Worm (Caenorhabditis elegans) whole organism, young adult: ENCODE measurements around the gene clec-161.

Experiments
- B0035.1 ChIP-seq: sonication (generic microtip); optimal IDR thresholded peaks from 2 replicates; lab custom pipeline; 2016; ENCODE audit warnings: missing genetic modification characterization, mild to moderate bottlenecking, missing compliant biosample characterization, missing genotype, missing genetic modification reagents
- C06A6.2 ChIP-seq: fragments of 200-800 bp; sonication (Bioruptor generic); conservative IDR thresholded peaks from 2 replicates; pipeline ENCODE4 v1.3.6; 2022; ENCODE audit warnings: missing genetic modification characterization, missing compliant biosample characterization
- D2030.7 ChIP-seq: fragments of 200-800 bp; sonication (Bioruptor generic); IDR thresholded peaks from 2 replicates; pipeline ENCODE4 v1.3.6; 2022; ENCODE audit warnings: missing genetic modification reagents, missing genetic modification characterization, missing compliant biosample characterization
- F23B12.7 ChIP-seq: sonication (generic microtip); optimal IDR thresholded peaks from 2 replicates; lab custom pipeline; 2017; ENCODE audit warnings: missing genetic modification characterization, mild to moderate bottlenecking, missing compliant biosample characterization, antibody characterized with exemption, moderate library complexity; ENCODE audit not compliant: insufficient read depth
- F57A8.1 ChIP-seq: fragments of 200-800 bp; sonication (Bioruptor generic); optimal IDR thresholded peaks from 2 replicates; lab custom pipeline; 2018; ENCODE audit warnings: mild to moderate bottlenecking, missing genetic modification characterization, moderate library complexity, missing compliant biosample characterization
- K11D2.4 ChIP-seq: fragments of 200-800 bp; sonication (Bioruptor generic); IDR thresholded peaks from 2 replicates; pipeline ENCODE4 v1.3.6; 2022; ENCODE audit warnings: missing genetic modification reagents, missing genetic modification characterization, missing compliant biosample characterization
- T07F8.4 ChIP-seq: sonication (generic microtip); optimal IDR thresholded peaks from 2 replicates; lab custom pipeline; 2016; ENCODE audit warnings: mild to moderate bottlenecking, missing genetic modification characterization, moderate library complexity, missing compliant biosample characterization
- T26A5.8 ChIP-seq: sonication (generic microtip); optimal IDR thresholded peaks from 2 replicates; lab custom pipeline; 2016; ENCODE audit warnings: missing genetic modification characterization, missing compliant biosample characterization
- Y95B8A.8 ChIP-seq: fragments of 200-800 bp; sonication (Bioruptor generic); IDR thresholded peaks from 2 replicates; pipeline ENCODE4 v1.3.6; 2022; ENCODE audit warnings: missing genetic modification reagents, missing genetic modification characterization, missing compliant biosample characterization
- athp-1 ChIP-seq: sonication (generic microtip); optimal IDR thresholded peaks from 2 replicates; lab custom pipeline; 2017; ENCODE audit warnings: mild to moderate bottlenecking, missing genetic modification characterization, missing compliant biosample characterization
- attf-3 ChIP-seq: fragments of 200-800 bp; sonication (Bioruptor generic); conservative IDR thresholded peaks from 2 replicates; pipeline ENCODE4 v1.3.6; 2022; ENCODE audit warnings: missing genetic modification reagents, missing genetic modification characterization, missing compliant biosample characterization
- cebp-1 ChIP-seq, 2 experiments: fragments of 200-800 bp in 1 of 2; sonication (Bioruptor generic) in 1 of 2; sonication (generic microtip) in 1 of 2; IDR thresholded peaks in 1 of 2; optimal IDR thresholded peaks in 1 of 2; 2 replicates each; pipeline versions ENCODE4 v1.3.6 to Lab custom; 2017 to 2022; ENCODE audit warnings: missing compliant biosample characterization in 2 of 2, missing genetic modification characterization in 2 of 2, mild to moderate bottlenecking in 1 of 2, missing genetic modification reagents in 1 of 2, moderate library complexity in 1 of 2
- ceh-100 ChIP-seq: fragments of 200-800 bp; sonication (Bioruptor generic); IDR thresholded peaks from 2 replicates; pipeline ENCODE4 v1.3.6; 2022; ENCODE audit warnings: missing genetic modification reagents, missing genetic modification characterization, missing compliant biosample characterization
- ceh-27 ChIP-seq: fragments of 200-800 bp; sonication (Bioruptor generic); optimal IDR thresholded peaks from 2 replicates; lab custom pipeline; 2018; ENCODE audit warnings: mild to moderate bottlenecking, missing genetic modification characterization, moderate library complexity, missing compliant biosample characterization
- ceh-40 ChIP-seq: fragments of 200-800 bp; sonication (Bioruptor generic); IDR thresholded peaks from 2 replicates; pipeline ENCODE4 v1.3.6; 2022; ENCODE audit warnings: missing genetic modification characterization, missing compliant biosample characterization
- ceh-58 ChIP-seq: fragments of 200-800 bp; sonication (Bioruptor generic); IDR thresholded peaks from 2 replicates; pipeline ENCODE4 v1.3.6; 2022; ENCODE audit warnings: missing genetic modification characterization, missing compliant biosample characterization
- ceh-91 ChIP-seq: fragments of 200-800 bp; sonication (Bioruptor generic); IDR thresholded peaks from 2 replicates; pipeline ENCODE4 v1.3.6; 2022; ENCODE audit warnings: missing genetic modification reagents, missing genetic modification characterization, missing compliant biosample characterization
- chd-7 ChIP-seq: sonication (generic microtip); optimal IDR thresholded peaks from 2 replicates; lab custom pipeline; 2016; ENCODE audit warnings: mild to moderate bottlenecking, missing genetic modification characterization, moderate library complexity, missing compliant biosample characterization
- die-1 ChIP-seq: sonication (generic microtip); optimal IDR thresholded peaks from 2 replicates; lab custom pipeline; 2016; ENCODE audit warnings: missing genotype, mild to moderate bottlenecking, missing genetic modification characterization, missing compliant biosample characterization
- dox-1 ChIP-seq: fragments of 200-800 bp; sonication (Bioruptor generic); IDR thresholded peaks from 2 replicates; pipeline ENCODE4 v1.3.6; 2022; ENCODE audit warnings: missing genetic modification reagents, missing genetic modification characterization, missing compliant biosample characterization
- dpff-1 ChIP-seq: sonication (generic microtip); optimal IDR thresholded peaks from 2 replicates; lab custom pipeline; 2017; ENCODE audit warnings: mild to moderate bottlenecking, missing genetic modification characterization, missing compliant biosample characterization
- egl-18 ChIP-seq: fragments of 200-800 bp; sonication (Bioruptor generic); IDR thresholded peaks from 2 replicates; pipeline ENCODE4 v1.3.6; 2022; ENCODE audit warnings: missing genetic modification reagents, missing genetic modification characterization, missing compliant biosample characterization
- ekl-4 ChIP-seq: fragments of 200-800 bp; sonication (Bioruptor generic); IDR thresholded peaks from 2 replicates; pipeline ENCODE4 v1.3.6; 2022; ENCODE audit warnings: missing genetic modification reagents, missing genetic modification characterization, missing compliant biosample characterization
- hmg-1.2 ChIP-seq: fragments of 200-800 bp; sonication (Bioruptor generic); IDR thresholded peaks from 2 replicates; pipeline ENCODE4 v1.3.6; 2022; ENCODE audit warnings: missing genetic modification reagents, missing genetic modification characterization, missing compliant biosample characterization
- hmg-20 ChIP-seq: fragments of 200-800 bp; sonication (Bioruptor generic); IDR thresholded peaks from 2 replicates; pipeline ENCODE4 v1.3.6; 2022; ENCODE audit warnings: missing genetic modification reagents, missing genetic modification characterization, missing compliant biosample characterization
- let-526 ChIP-seq: fragments of 200-800 bp; sonication (Bioruptor generic); IDR thresholded peaks from 2 replicates; pipeline ENCODE4 v1.3.6; 2022; ENCODE audit warnings: missing genetic modification reagents, missing genetic modification characterization, missing compliant biosample characterization
- let-607 ChIP-seq, 2 experiments: fragments of 200-800 bp in 1 of 2; sonication (Bioruptor generic) in 1 of 2; sonication (generic microtip) in 1 of 2; optimal IDR thresholded peaks; 2 replicates each; lab custom pipeline; 2016 to 2018; ENCODE audit warnings: mild to moderate bottlenecking in 2 of 2, missing compliant biosample characterization in 2 of 2, missing genetic modification characterization in 2 of 2, moderate library complexity in 2 of 2, missing genotype in 1 of 2
- lin-26 ChIP-seq: fragments of 200-800 bp; sonication (Bioruptor generic); IDR thresholded peaks from 2 replicates; pipeline ENCODE4 v1.3.6; 2022; ENCODE audit warnings: missing genetic modification reagents, missing genetic modification characterization, missing compliant biosample characterization
- lin-40 ChIP-seq: sonication (generic microtip); optimal IDR thresholded peaks from 2 replicates; lab custom pipeline; 2016; ENCODE audit warnings: missing genetic modification characterization, mild to moderate bottlenecking, missing compliant biosample characterization, missing genotype, missing genetic modification reagents
- lir-1 ChIP-seq: fragments of 200-800 bp; sonication (Bioruptor generic); conservative IDR thresholded peaks from 2 replicates; pipeline ENCODE4 v1.3.6; 2022; ENCODE audit warnings: missing genetic modification reagents, missing genetic modification characterization, missing compliant biosample characterization
- madf-6 ChIP-seq: fragments of 200-800 bp; sonication (Bioruptor generic); IDR thresholded peaks from 2 replicates; pipeline ENCODE4 v1.3.6; 2022; ENCODE audit warnings: missing genetic modification reagents, missing genetic modification characterization, missing compliant biosample characterization
- mcd-1 ChIP-seq: fragments of 200-800 bp; sonication (Bioruptor generic); IDR thresholded peaks from 2 replicates; pipeline ENCODE4 v1.3.6; 2022; ENCODE audit warnings: missing genetic modification reagents, missing genetic modification characterization, missing compliant biosample characterization
- mes-4 ChIP-seq: sonication (generic microtip); optimal IDR thresholded peaks from 2 replicates; lab custom pipeline; 2016; ENCODE audit warnings: missing genotype, missing genetic modification characterization, missing compliant biosample characterization
- nhr-179 ChIP-seq: sonication (generic microtip); optimal IDR thresholded peaks from 2 replicates; lab custom pipeline; 2016; ENCODE audit warnings: mild to moderate bottlenecking, missing genetic modification characterization, missing compliant biosample characterization
- nhr-80 ChIP-seq: sonication (generic microtip); optimal IDR thresholded peaks from 2 replicates; lab custom pipeline; 2016; ENCODE audit warnings: missing genetic modification characterization, missing compliant biosample characterization
- rpc-1 ChIP-seq, 2 experiments: fragments of 150-350 bp in 1 of 2; sonication (generic microtip) in 1 of 2; optimal IDR thresholded peaks; 2 replicates each; lab custom pipeline; 2014 to 2018; ENCODE audit warnings: missing biosample characterization in 1 of 2, missing genetic modification characterization in 1 of 2, missing genetic modification reagents in 1 of 2, missing genotype in 1 of 2
- snpc-1.3 ChIP-seq: sonication (generic microtip); optimal IDR thresholded peaks from 2 replicates; lab custom pipeline; 2017; ENCODE audit warnings: missing genetic modification characterization, mild to moderate bottlenecking, missing compliant biosample characterization, antibody characterized with exemption, moderate library complexity, missing genotype, missing genetic modification reagents; ENCODE audit not compliant: insufficient read depth
- tbp1 ChIP-seq: fragments of 200-800 bp; sonication (Bioruptor generic); optimal IDR thresholded peaks from 2 replicates; lab custom pipeline; 2018; ENCODE audit warnings: mild to moderate bottlenecking, missing genetic modification characterization, missing compliant biosample characterization
- unc-130 ChIP-seq: sonication (generic microtip); optimal IDR thresholded peaks from 2 replicates; lab custom pipeline; 2016; ENCODE audit warnings: missing genetic modification reagents, missing genetic modification characterization, missing compliant biosample characterization
- ztf-25 ChIP-seq: fragments of 200-800 bp; sonication (Bioruptor generic); IDR thresholded peaks from 2 replicates; pipeline ENCODE4 v1.3.6; 2022; ENCODE audit warnings: missing genetic modification reagents, missing genetic modification characterization, missing compliant biosample characterization
- ztf-28 ChIP-seq: fragments of 200-800 bp; sonication (Bioruptor generic); IDR thresholded peaks from 2 replicates; pipeline ENCODE4 v1.3.6; 2022; ENCODE audit warnings: missing genetic modification reagents, missing genetic modification characterization, missing compliant biosample characterization
- ztf-3 ChIP-seq: fragments of 200-800 bp; sonication (Bioruptor generic); optimal IDR thresholded peaks from 2 replicates; lab custom pipeline; 2018; ENCODE audit warnings: mild to moderate bottlenecking, missing genetic modification characterization, missing compliant biosample characterization
- ztf-6 ChIP-seq: fragments of 200-800 bp; sonication (Bioruptor generic); IDR thresholded peaks from 2 replicates; pipeline ENCODE4 v1.3.6; 2022; ENCODE audit warnings: missing genetic modification reagents, missing genetic modification characterization, missing compliant biosample characterization

clec-161 gene

DNA sequence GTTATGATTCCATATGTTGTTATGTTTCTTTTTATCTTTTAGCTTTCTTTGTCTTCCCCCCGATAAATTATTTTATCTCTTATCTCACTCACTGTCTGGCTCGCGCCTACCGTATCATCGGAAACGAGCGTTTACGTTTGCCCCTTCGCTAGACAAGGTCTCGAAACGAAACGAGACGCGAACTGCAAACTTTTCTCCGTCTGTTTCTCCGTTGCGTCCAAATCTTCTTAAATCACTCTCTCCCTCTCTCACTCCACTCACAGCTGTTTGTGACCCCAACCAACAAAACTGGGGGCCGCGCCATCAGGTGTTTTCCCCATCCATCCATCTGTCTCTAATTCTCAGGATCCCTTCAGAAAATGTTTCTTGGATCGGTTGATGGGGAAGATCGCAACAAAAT is 11.6 kb upstream of the clec-161 start:
- TF ChIP-seq K11D2.4 (GFP tag; lab: Robert Waterston, UW) (0 out of 2 replicates have a peak, but pooled peaks have one; percentile 11), lir-1 (no peak), ztf-25 (GFP tag; lab: Robert Waterston, UW) (no peak), ceh-27 (GFP tag; lab: Kevin White, UChicago) (peak; percentile 19), hmg-20 (no peak), unc-130 (no peak), ceh-40 (GFP tag; lab: Robert Waterston, UW) (no peak)

DNA sequence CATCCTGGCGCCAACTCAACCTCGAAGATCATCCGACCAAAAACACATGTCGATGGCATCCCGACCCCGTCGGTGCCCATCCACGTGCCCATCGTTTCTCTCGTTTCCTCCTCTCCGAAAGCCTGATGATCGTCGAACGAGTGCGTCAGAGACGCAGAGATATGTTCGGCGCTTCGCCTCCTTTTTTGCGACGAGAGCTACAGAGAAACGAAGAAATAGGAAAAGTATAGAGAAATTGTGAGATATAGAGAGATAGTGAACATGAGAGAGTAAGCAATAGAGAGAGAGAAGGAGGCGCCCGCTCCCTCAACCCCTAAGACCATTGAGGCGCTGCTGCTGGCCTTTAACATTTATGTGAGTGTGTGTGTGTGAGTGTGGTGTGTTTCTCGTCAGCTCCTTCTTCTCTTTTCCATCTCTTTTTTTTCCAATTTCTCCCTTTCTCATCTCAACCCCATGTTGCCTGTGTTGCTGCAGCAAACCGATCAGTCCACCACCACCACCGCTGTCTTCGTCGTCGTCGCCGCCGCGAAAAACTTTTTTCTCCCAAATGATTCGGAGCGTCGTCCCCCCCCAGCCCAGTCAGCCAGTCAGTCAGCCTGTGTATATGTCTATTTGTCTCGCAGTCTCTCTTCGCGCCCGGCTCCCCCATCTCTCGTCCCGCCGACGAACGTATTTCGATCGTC is 10.7 kb upstream of the clec-161 start, which contains the start of gene hlh-11:
hlh-11 (plus strand) TSS at position 633 of the 683 bp plus-strand sequence.
- TF ChIP-seq nhr-80 (tag; lab: Kevin White, UChicago) (peak; percentile 95), chd-7 (tag; lab: Kevin White, UChicago) (peak; percentile 78), hmg-20 (no peak), T07F8.4 (tag; lab: Kevin White, UChicago) (no peak), mcd-1 (GFP tag; lab: Robert Waterston, UW) (peak; percentile 69), lin-26 (GFP tag; lab: Robert Waterston, UW) (peak; percentile 15; the same call in 1 of the 2 replicates), T26A5.8 (no peak), D2030.7 (no peak), lir-1 (0 out of 2 replicates have a peak, but pooled peaks have one; percentile 33), let-526 (GFP tag; lab: Robert Waterston, UW) (0 out of 2 replicates have a peak, but pooled peaks have one; percentile 16), nhr-179 (tag; lab: Kevin White, UChicago) (no peak), ceh-100 (GFP tag; lab: Robert Waterston, UW) (0 out of 2 replicates have a peak, but pooled peaks have one; percentile 8), cebp-1 (GFP tag; IDR thresholded peaks at IDR 0.05; lab: Robert Waterston, UW) (peak; percentile 30; the same call in 1 of the 2 replicates), cebp-1 (tag; optimal IDR thresholded peaks at IDR 0.05; lab: Kevin White, UChicago) (peak; percentile 85), ztf-3 (GFP tag; lab: Kevin White, UChicago) (peak; percentile 33), ztf-28 (GFP tag; lab: Robert Waterston, UW) (no peak), B0035.1 (tag; lab: Kevin White, UChicago) (peak; percentile 44), lin-40 (tag; lab: Kevin White, UChicago) (peak; percentile 93), die-1 (tag; lab: Kevin White, UChicago) (peak; percentile 72), dox-1 (peak; percentile 75), madf-6 (GFP tag; lab: Robert Waterston, UW) (no peak), Y95B8A.8 (GFP tag; lab: Robert Waterston, UW) (no peak), ceh-91 (no peak), ceh-27 (GFP tag; lab: Kevin White, UChicago) (peak; percentile 24), athp-1 (tag; lab: Kevin White, UChicago) (peak; percentile 63), K11D2.4 (GFP tag; lab: Robert Waterston, UW) (no peak; the same call in 1 of the 2 replicates), rpc-1 (optimal IDR thresholded peaks at IDR 0.05; lab: Kevin White, UChicago) (no peak), rpc-1 (tag; optimal IDR thresholded peaks at IDR 0.05; lab: Kevin White, UChicago) (no peak), egl-18 (no peak), let-607 (tag; optimal IDR thresholded peaks at IDR 0.05; lab: Kevin White, UChicago) (peak; percentile 16 to 68), hmg-1.2 (peak; percentile 88), ekl-4 (GFP tag; lab: Robert Waterston, UW) (no peak; the same call in 1 of the 2 replicates), F57A8.1 (GFP tag; lab: Kevin White, UChicago) (no peak), mes-4 (tag; lab: Kevin White, UChicago) (no peak), ceh-58 (GFP tag; lab: Robert Waterston, UW) (no peak), snpc-1.3 (tag; lab: Kevin White, UChicago) (peak; percentile 32), C06A6.2 (peak; percentile 69), ztf-6 (GFP tag; lab: Robert Waterston, UW) (0 out of 2 replicates have a peak, but pooled peaks have one; percentile 4), dpff-1 (tag; lab: Kevin White, UChicago) (no peak), tbp1 (GFP tag; lab: Kevin White, UChicago) (peak; percentile 43), F23B12.7 (tag; lab: Kevin White, UChicago) (peak; percentile 52), attf-3 (GFP tag; lab: Robert Waterston, UW) (peak; percentile 23; the same call in 1 of the 2 replicates)
